Fruit fly (Drosophila melanogaster): ENCODE results near the gene Crtc.
A peak's percentile ranks its signal among the peaks of the same experiment; 100 is the strongest.

Crtc gene

DNA sequence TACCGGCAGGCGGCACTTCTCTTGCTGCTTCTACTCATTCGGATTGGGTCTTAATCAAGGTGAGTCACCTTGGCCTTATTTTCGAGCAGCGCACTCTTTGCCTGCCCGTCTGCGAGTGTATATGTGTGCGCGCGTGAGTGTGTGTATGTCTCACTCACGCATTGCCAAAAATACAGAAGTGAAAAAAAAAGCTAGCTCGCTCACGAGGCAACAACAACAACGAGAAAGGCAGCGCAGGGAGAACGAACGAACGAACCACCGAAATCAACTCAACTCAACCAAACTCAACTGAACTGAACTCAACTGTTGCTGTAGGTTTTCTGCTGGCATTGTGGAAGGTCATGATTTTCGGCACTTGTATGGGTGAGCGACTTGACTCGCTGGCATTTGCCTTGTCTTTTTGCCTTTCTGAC is 55.1 kb downstream of the Crtc start:
- TF ChIP-seq EcR (GFP tag; optimal IDR thresholded peaks at IDR 0.05) (peak; percentile 32), CG12605 (GFP tag; IDR thresholded peaks at IDR 0.05) (no peak), fd96Ca (GFP tag; IDR thresholded peaks at IDR 0.05) (0 out of 3 replicates have a peak, but pooled peaks have one; percentile 36)

DNA sequence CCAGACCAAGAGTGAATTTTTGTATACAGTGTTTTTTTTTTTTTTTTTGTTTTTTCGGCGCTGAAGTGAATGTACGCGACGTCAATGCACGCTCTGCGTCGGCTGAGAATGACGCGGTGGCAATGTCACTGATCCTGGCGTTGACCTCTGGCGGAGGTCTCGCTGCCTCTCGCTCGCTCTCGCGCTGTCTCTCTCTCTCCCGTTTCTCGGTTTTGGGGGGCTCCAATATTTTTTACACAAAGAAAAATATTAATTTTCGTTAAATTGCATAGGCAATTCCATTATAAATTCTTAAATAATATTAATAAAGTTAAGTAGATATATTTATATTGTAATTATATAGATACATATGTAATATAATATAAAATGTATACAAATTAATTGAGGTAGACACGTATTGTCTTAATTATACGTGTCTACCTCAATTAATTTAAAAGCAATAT is 55.7 kb downstream of the Crtc start:
- TF ChIP-seq Snoo (tag; optimal IDR thresholded peaks at IDR 0.05) (peak; percentile 18), EcR (GFP tag; optimal IDR thresholded peaks at IDR 0.05) (peak; percentile 26), CG15710 (tag; optimal IDR thresholded peaks at IDR 0.05) (no peak), fd96Ca (GFP tag; IDR thresholded peaks at IDR 0.05) (no peak)

DNA sequence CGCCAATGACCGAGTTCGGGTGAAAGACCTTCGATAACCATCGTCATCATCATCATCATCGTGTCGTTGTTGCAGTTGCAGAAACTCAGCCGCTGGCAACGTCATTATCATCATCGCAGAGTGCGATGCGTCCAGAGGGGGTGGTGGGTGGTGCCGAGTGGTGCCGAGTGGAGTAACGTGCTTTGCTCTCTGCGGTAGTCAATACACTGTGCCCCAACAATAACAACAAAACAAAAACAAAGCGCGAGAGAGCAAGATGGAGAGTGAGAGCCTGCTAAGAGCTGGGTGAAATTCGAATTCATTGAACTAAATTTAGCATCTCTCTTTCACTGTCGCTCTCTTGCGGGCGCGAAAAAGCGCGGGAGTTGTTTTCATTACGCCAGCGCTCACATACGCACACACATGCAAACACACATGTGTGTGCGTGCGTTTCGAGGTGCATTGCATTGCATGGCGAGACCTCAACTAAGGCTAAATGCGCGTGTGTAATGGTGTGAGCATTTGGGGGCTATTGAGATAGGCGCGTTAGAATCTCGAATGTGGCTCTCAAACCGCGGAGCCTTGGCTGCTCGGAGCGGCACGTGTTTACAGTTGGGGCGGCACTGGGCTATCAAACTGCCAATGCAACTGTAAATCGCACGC is 57.0 kb downstream of the Crtc start:
- TF ChIP-seq CG34367 (tag; optimal IDR thresholded peaks at IDR 0.05) (no peak), CG10348 (GFP tag; IDR thresholded peaks at IDR 0.05) (no peak), CG12605 (GFP tag; IDR thresholded peaks at IDR 0.05) (peak; percentile 65), CG8159 (tag; optimal IDR thresholded peaks at IDR 0.05) (peak; percentile 1), gl (tag; optimal IDR thresholded peaks at IDR 0.05) (peak; percentile 37), CG9948 (tag; optimal IDR thresholded peaks at IDR 0.05) (no peak), CG13204 (GFP tag; optimal IDR thresholded peaks at IDR 0.05) (peak; percentile 76), CG4496 (GFP tag; IDR thresholded peaks at IDR 0.05) (peak; percentile 56; the same call in 2 of the 3 replicates), Pif1A (GFP tag; optimal IDR thresholded peaks at IDR 0.05) (no peak), fd96Ca (GFP tag; IDR thresholded peaks at IDR 0.05) (peak; percentile 60), Ets98B (GFP tag; IDR thresholded peaks at IDR 0.05) (peak; percentile 64), CG14655 (GFP tag; optimal IDR thresholded peaks at IDR 0.05) (no peak), Pif1B (GFP tag; optimal IDR thresholded peaks at IDR 0.05) (no peak), Snoo (tag; optimal IDR thresholded peaks at IDR 0.05) (no peak), EcR (GFP tag; optimal IDR thresholded peaks at IDR 0.05) (peak; percentile 100), D1 (tag; optimal IDR thresholded peaks at IDR 0.05) (peak; percentile 41)

dm6 chr3L:17610896-17611711 is 57.9 kb downstream of the Crtc start:
- TF ChIP-seq CG13204 (GFP tag; optimal IDR thresholded peaks at IDR 0.05) (no peak), CG17806 (tag; optimal IDR thresholded peaks at IDR 0.05) (peak; percentile 73), CG14655 (GFP tag; optimal IDR thresholded peaks at IDR 0.05) (peak; percentile 99), CG34367 (tag; optimal IDR thresholded peaks at IDR 0.05) (peak; percentile 60), Pif1B (GFP tag; optimal IDR thresholded peaks at IDR 0.05) (peak; percentile 85), Ets98B (GFP tag; IDR thresholded peaks at IDR 0.05) (peak; percentile 53; the same call in 1 of the 2 replicates), CG12605 (GFP tag; IDR thresholded peaks at IDR 0.05) (peak; percentile 71), CG32121 (GFP tag; IDR thresholded peaks at IDR 0.05) (peak; percentile 71), Pif1A (GFP tag; optimal IDR thresholded peaks at IDR 0.05) (peak; percentile 87), CG4496 (GFP tag; IDR thresholded peaks at IDR 0.05) (peak; percentile 84), gl (tag; optimal IDR thresholded peaks at IDR 0.05) (no peak), CG15710 (tag; optimal IDR thresholded peaks at IDR 0.05) (peak; percentile 72), CG9948 (tag; optimal IDR thresholded peaks at IDR 0.05) (peak; percentile 89), Snoo (tag; optimal IDR thresholded peaks at IDR 0.05) (peak; percentile 96), EcR (GFP tag; optimal IDR thresholded peaks at IDR 0.05) (no peak), rn (GFP tag; IDR thresholded peaks at IDR 0.05) (peak; percentile 85), CG10348 (GFP tag; IDR thresholded peaks at IDR 0.05) (peak; percentile 57; the same call in 1 of the 2 replicates), D1 (tag; optimal IDR thresholded peaks at IDR 0.05) (peak; percentile 57), CG8301 (tag; optimal IDR thresholded peaks at IDR 0.05) (peak; percentile 95), CG8159 (tag; optimal IDR thresholded peaks at IDR 0.05) (peak; percentile 83), fd96Ca (GFP tag; IDR thresholded peaks at IDR 0.05) (peak; percentile 87)
